Worm (Caenorhabditis elegans): Measurements from ENCODE around the gene C50E3.5.

ce11 chrV:7624652-7625051 lies 36.9 kb downstream of the C50E3.5 start, which contains the start of gene grsp-4:
- TF ChIP-seq him-1 (tag; optimal IDR thresholded peaks at IDR 0.05) (no peak), sdz-38 (tag; optimal IDR thresholded peaks at IDR 0.05) (no peak), attf-6 (GFP tag; IDR thresholded peaks at IDR 0.05) (no peak), unc-62 (GFP tag; optimal IDR thresholded peaks at IDR 0.05) (no peak), hlh-12 (tag; optimal IDR thresholded peaks at IDR 0.05) (no peak)

Data from whole organism, young adult.